Fruit fly (Drosophila melanogaster): Measurements from ENCODE around the gene Teh3.

The Teh3 gene

dm6 chr3L:4133724-4134678 is 50.5 kb downstream of the Teh3 start, which contains the start of gene ens (continued):
- 0 out of 2 replicates have a peak, but pooled peaks have one; percentile 32 for TF ChIP-seq bbx (GFP tag; IDR thresholded peaks at IDR 0.05; ENCODE audit: partially characterized antibody)
- TF ChIP-seq CG10431 (GFP tag; optimal IDR thresholded peaks at IDR 0.05) = peak; percentile 45
- no peak for TF ChIP-seq Scr (GFP tag; IDR thresholded peaks at IDR 0.05; ENCODE audit: partially characterized antibody)
- TF ChIP-seq CG7556 (GFP tag; optimal IDR thresholded peaks at IDR 0.05) = no peak
- TF ChIP-seq en (GFP tag; optimal IDR thresholded peaks at IDR 0.05) = no peak
- peak; percentile 7 for TF ChIP-seq CG33213 (GFP tag; optimal IDR thresholded peaks at IDR 0.05)
- TF ChIP-seq CG10321 (GFP tag; IDR thresholded peaks at IDR 0.05) = 0 out of 2 replicates have a peak, but pooled peaks have one; percentile 21
- TF ChIP-seq yki (optimal IDR thresholded peaks at IDR 0.05) = no peak
- no peak for TF ChIP-seq Hr51 (GFP tag; optimal IDR thresholded peaks at IDR 0.05)
- TF ChIP-seq Nf-YC (tag; optimal IDR thresholded peaks at IDR 0.05) = no peak
- TF ChIP-seq slbo (GFP tag; IDR thresholded peaks at IDR 0.05) = no peak
- peak; percentile 71 for TF ChIP-seq psq (GFP tag; optimal IDR thresholded peaks at IDR 0.05)
- TF ChIP-seq insv (GFP tag; optimal IDR thresholded peaks at IDR 0.05) = peak in 1 of 2 experiments; percentile 52
- no peak for TF ChIP-seq lmd (GFP tag; IDR thresholded peaks at IDR 0.05)
- no peak for TF ChIP-seq gcm2 (GFP tag; optimal IDR thresholded peaks at IDR 0.05)
- TF ChIP-seq lov (optimal IDR thresholded peaks at IDR 0.05) = no peak
- TF ChIP-seq lov (GFP tag; IDR thresholded peaks at IDR 0.05) = no peak
- TF ChIP-seq sob (GFP tag; IDR thresholded peaks at IDR 0.05) = no peak
- TF ChIP-seq CG12659 (GFP tag; optimal IDR thresholded peaks at IDR 0.05) = peak; percentile 56
- TF ChIP-seq crol (GFP tag; IDR thresholded peaks at IDR 0.05) = peak; percentile 77
- no peak for TF ChIP-seq tna (GFP tag; IDR thresholded peaks at IDR 0.05; ENCODE audit: partially characterized antibody)
- TF ChIP-seq CG31388 (GFP tag; optimal IDR thresholded peaks at IDR 0.05) = no peak
- no peak for TF ChIP-seq CG15696 (tag; optimal IDR thresholded peaks at IDR 0.05)
- no peak for TF ChIP-seq rib (GFP tag; IDR thresholded peaks at IDR 0.05)
- TF ChIP-seq CG5180 (GFP tag; optimal IDR thresholded peaks at IDR 0.05) = no peak
- TF ChIP-seq CG12236 (GFP tag; optimal IDR thresholded peaks at IDR 0.05) = no peak
- no peak for TF ChIP-seq CG14965 (GFP tag; optimal IDR thresholded peaks at IDR 0.05; ENCODE audit: borderline replicate concordance)
- TF ChIP-seq YL-1 (GFP tag; optimal IDR thresholded peaks at IDR 0.05) = peak; percentile 78
- no peak for TF ChIP-seq Asciz (GFP tag; optimal IDR thresholded peaks at IDR 0.05)
- no peak for TF ChIP-seq CG11723 (GFP tag; optimal IDR thresholded peaks at IDR 0.05)
- no peak for TF ChIP-seq jumu (GFP tag; optimal IDR thresholded peaks at IDR 0.05)
- no peak for TF ChIP-seq inv (GFP tag; IDR thresholded peaks at IDR 0.05; ENCODE audit: partially characterized antibody)
- TF ChIP-seq Dfd (GFP tag; optimal IDR thresholded peaks at IDR 0.05) = no peak
- TF ChIP-seq trem (tag; optimal IDR thresholded peaks at IDR 0.05) = peak; percentile 33
- no peak for TF ChIP-seq CG7786 (GFP tag; optimal IDR thresholded peaks at IDR 0.05)
- peak; percentile 5 for TF ChIP-seq grau (tag; optimal IDR thresholded peaks at IDR 0.05)
- no peak for TF ChIP-seq CG11247 (GFP tag; IDR thresholded peaks at IDR 0.05)
- TF ChIP-seq Jarid2 (GFP tag; optimal IDR thresholded peaks at IDR 0.05) = no peak
- TF ChIP-seq CG12155 (GFP tag; optimal IDR thresholded peaks at IDR 0.05) = no peak
- no peak for TF ChIP-seq row (GFP tag; IDR thresholded peaks at IDR 0.05)
- no peak for TF ChIP-seq prd (optimal IDR thresholded peaks at IDR 0.05)
- no peak for TF ChIP-seq prd (GFP tag; IDR thresholded peaks at IDR 0.05)
- peak; percentile 94 for TF ChIP-seq MESR4 (GFP tag; optimal IDR thresholded peaks at IDR 0.05)
- TF ChIP-seq emc (GFP tag; optimal IDR thresholded peaks at IDR 0.05) = no peak
- TF ChIP-seq nmo (GFP tag; optimal IDR thresholded peaks at IDR 0.05) = peak; percentile 23
- TF ChIP-seq stwl (tag; optimal IDR thresholded peaks at IDR 0.05) = peak; percentile 38
- no peak for TF ChIP-seq Camta (GFP tag; optimal IDR thresholded peaks at IDR 0.05)
- TF ChIP-seq CG4328 (GFP tag; optimal IDR thresholded peaks at IDR 0.05) = no peak
- TF ChIP-seq run (tag; optimal IDR thresholded peaks at IDR 0.05) = peak; percentile 14

Measured in whole organism, embryonic.